Worm (Caenorhabditis elegans) whole organism, dauer: ENCODE measurements around the gene elp-1.

ENCODE experiments used
- unc-62 ChIP-seq: sonication (generic microtip); optimal IDR thresholded peaks from 2 replicates; lab custom pipeline; 2017; ENCODE audit warnings: missing biosample characterization, missing genetic modification reagents, missing genetic modification characterization

The elp-1 gene

DNA sequence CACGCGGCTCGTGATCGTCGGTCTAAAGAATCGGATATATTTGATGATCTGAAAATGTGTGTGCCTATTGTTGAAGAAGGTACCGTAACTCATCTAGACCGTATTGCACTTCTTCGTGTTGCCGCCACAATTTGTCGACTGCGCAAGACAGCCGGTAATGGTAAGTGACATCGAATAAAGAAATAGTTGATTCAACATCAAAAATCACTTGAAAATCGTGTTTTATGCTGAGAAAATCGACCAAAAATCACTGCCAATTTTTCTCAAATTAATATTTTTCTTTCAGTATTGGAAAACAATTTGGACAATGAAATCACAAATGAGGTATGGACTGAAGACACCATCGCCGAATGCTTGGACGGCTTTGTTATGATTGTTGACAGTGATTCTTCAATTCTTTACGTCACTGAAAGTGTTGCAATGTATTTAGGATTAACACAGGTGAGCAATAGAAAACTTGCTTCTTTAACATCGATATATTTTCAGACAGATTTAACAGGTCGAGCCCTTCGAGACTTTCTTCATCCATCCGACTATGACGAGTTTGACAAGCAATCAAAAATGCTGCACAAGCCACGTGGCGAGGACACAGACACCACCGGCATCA lies 11.5 kb upstream of the elp-1 start:
- no peak for TF ChIP-seq unc-62 (GFP tag; lab: Kevin White, UChicago)

DNA sequence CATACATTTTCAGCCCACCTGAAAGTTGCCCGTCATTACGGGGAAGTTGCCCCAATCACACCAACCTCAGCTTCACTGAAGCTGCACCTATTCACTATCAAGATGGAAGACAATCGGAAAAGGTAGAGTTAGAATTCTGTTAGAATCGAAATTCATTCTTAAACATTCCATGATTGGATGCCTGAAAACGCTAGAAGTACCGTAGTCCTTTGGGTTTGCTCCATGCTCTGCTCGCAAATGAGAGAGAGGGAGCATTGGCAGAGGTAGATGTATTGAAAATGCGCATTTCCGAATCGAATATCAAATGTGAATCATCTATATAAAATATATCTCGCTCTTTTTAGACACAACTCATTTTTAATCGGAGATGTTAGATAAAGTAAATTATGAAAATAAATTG lies 10.4 kb upstream of the elp-1 start, which contains the start of gene hif-1:
Gene hif-1, plus strand, starts transcription at position 8 of the 400 bp plus-strand sequence.
- no peak for TF ChIP-seq unc-62 (GFP tag; lab: Kevin White, UChicago)

DNA sequence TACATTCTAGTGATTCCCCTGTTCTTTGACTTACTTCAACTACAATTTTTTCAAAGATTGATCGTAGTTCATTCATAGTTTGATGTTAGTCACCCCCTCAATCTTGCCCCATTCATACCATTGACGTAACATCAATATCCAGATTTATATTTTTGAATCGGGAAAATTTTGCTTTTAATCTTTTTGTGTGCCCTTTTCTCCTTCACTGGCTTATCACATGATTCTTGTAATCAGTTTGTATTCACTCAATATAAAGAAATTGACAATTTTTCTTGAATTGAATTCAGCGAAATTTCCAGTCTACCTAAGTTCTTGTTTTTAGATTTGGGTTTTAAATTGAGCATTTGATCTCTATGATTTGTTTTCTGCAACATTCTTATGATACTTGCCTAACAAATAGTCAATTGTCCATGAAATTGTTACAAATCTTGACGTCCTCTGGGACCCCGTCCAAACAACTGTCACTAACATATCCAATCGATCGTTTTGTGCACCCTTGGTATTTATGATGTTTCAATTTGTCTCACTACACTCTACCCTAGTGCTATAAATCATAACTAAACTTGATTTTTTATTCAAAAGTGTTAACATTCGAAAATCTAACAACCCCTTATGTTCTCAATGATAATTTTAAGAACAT lies 9.9 kb upstream of the elp-1 start:
- TF ChIP-seq unc-62 (GFP tag; lab: Kevin White, UChicago) = no peak

DNA sequence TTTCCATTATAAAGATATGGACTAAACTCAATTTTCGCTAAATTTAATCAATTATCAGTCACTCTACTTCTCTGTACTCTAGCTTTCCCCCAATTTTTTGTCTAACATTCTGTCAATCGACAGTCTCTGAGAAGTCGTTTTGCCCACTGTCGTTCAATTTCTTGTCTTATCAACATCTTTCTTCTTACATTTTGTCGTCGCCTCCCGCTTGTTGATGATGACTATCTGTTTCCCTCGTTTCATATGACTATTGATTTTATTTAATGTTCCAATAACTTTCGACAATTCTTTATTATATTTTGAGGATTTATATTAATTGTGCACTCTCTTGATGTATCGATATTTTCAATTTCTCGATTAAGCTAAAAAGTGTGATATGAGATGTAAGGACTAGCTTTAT lies 8.9 kb upstream of the elp-1 start:
- no peak for TF ChIP-seq unc-62 (GFP tag; lab: Kevin White, UChicago)

DNA sequence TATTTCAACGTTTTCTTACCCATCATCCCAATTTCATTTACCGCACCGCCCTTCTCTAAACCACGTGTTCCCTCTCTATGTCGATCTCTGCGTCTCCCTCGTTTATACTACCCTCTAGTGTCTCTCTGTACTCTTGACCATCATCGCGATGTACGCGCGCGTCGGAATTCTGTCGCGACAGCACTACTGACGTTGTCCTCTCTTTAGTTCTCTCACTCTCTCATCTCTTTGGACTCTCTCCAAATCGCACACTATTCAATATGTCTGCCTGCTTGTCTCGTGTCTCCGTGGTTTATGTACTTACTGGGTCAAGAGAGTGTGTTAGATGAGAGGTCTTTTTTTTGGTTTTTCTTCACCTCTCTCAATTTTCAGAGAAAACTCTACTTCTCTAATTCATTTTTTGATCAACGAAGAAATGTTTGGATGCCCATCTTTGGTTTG lies 8.3 kb upstream of the elp-1 start:
- TF ChIP-seq unc-62 (GFP tag; lab: Kevin White, UChicago) = no peak

DNA sequence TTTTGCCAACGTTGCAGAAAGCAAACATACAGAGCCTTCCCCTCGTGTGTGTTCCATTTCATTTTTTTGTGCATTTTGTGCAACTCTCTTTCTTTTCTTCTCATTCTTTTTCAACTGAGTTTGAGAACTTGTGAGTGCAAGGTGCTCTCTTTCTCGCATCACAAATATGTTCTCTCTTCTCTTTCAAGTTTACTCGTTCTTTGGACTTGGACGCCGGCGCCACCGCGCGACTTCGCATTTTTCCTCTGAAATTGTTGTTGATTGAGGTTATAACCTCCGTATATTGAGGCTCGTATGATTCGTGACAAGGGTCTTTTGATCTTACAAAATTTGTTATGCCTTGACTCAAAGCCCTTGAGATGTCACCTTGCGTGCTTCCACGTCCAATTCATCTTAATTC lies 6.8 kb upstream of the elp-1 start:
- TF ChIP-seq unc-62 (GFP tag; lab: Kevin White, UChicago) = no peak

DNA sequence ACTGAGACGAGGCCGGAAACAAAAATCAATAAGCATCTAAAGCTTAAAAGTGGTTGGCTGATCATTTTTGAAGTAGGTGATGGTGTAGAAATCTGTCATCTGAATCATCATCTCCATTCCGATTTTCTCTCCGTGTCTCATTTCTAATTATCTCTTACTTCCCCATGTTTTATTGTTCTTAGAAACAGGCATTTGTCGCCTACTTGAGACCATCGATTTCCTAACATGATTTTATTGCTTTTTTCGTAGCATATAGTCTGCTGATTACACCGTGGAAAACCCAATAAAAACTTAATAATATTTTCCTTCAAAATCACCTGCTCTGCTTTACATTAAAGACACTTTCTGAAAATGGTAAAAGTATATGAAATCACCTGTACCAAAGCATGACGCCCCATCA lies 5.3 kb upstream of the elp-1 start, which contains the start of gene F38A6.4:
Gene F38A6.4, minus strand, starts transcription at position 101 of the 400 bp plus-strand sequence.
- no peak for TF ChIP-seq unc-62 (GFP tag; lab: Kevin White, UChicago)

DNA sequence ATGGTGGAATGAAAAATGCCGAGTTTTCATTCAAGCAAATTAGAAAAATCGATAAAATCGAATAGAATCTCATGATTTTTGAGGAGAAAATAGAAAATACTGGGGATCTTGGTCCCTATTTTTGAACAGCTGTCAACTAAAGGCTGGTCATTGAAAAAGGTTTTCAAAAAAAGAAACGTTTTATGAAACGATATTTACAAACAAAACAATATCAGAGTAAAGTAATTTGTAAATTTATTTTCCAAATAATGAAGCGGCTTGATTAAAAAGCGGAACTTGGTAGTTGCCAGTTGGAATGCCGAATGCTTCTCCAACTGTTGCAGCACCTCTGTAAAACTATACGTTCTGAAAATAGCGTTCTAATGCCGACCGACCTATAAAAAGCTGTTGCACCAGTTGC lies 3.7 kb upstream of the elp-1 start, which contains the start of gene F38A6.5:
Gene F38A6.5, minus strand, starts transcription at position 101 of the 400 bp plus-strand sequence.
- no peak for TF ChIP-seq unc-62 (GFP tag; lab: Kevin White, UChicago)

DNA sequence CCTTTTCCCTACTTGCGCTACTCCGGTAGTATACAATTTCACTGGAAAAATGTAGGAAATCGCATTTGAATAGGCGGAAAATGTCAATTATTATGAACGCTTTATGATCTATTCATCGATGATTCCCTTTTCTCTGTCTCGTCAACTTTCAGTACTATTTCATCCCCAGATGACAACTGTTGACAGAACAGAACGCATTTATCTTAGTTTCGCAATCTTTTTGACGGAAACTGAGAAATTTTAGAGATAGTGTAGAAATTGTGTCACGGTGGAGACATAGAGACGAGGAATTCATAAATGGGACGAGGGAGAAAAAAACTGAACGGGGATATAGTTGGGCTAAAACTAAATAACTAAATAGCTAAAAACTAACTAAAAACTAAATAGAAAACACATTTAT lies 1.7 kb upstream of the elp-1 start:
- no peak for TF ChIP-seq unc-62 (GFP tag; lab: Kevin White, UChicago)

DNA sequence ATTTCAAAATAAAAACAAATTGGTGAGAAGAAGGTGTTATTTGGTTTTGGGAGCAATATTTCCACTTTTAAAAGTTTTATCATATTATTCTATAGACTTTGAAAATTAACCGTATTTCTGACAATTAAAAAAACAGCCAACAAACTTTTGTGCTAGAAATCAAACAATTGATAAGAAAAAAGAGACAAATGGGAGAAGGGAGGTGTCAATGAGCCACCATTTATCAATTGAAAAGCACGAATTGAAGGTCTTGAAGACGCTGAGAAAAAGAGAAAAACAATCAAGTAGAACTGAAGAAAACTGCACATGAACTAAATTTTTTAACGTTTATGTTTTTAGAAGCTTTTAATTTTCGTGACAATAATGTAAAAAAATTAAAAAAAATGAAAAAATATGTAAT lies 885 bp upstream of the elp-1 start:
- no peak for TF ChIP-seq unc-62 (GFP tag; lab: Kevin White, UChicago)

DNA sequence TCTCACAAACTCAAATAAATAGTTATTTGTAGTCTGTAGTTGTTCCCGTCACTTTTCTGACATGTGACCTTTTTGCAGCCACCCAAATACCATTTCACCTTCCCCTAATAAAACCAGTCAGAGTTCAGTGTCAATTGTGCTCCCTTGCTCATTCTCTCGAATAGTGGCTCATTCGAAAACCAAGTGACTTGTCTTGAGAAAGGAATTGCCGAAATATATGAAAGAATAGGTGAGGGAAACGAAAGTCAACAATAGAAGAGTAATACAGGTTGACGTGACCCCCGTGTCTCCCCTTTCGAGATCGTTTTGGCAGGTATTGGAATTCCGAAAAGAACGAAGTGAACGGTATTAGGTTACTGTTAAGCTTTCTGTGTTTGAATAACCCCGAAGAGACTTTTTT lies 6.8 kb downstream of the elp-1 start:
- TF ChIP-seq unc-62 (GFP tag; lab: Kevin White, UChicago) = no peak

DNA sequence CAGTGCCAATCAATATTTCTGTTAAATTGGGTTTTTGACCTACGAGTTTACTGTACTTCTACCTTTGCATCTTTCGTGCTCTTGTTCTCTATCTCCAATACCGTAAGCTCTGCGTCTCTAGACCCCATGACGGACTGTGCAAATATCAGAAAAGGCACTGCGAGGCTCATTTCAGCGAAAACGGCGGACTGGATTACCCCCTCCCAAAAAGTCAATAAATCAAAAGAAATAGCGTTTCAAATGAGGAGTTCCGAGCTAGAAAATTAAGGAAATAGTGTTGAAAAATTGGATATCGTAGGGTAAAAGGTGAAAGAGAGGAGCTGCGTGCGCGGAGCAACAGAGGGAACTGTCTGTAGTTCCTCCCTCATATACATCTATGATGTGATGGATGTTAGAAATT lies 8.2 kb downstream of the elp-1 start:
- no peak for TF ChIP-seq unc-62 (GFP tag; lab: Kevin White, UChicago)

DNA sequence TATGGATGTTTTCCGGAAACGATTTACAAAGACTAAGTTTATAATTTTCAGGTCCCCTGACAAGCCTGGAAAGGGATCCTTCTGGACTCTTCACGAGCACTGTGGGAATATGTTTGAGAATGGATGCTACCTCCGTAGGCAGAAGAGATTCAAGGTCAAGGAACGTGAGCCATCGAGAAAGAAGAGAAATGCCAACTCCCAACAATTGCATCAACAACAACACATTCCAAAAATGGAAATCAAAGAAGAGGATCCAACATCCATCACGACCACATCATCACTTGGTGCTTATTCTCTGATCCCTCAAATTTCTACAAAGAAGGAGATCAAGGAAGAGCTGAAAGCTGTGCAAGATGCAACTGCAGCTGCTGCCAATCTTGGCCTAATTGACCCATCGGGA lies 11.9 kb downstream of the elp-1 start:
- TF ChIP-seq unc-62 (GFP tag; lab: Kevin White, UChicago) = no peak

DNA sequence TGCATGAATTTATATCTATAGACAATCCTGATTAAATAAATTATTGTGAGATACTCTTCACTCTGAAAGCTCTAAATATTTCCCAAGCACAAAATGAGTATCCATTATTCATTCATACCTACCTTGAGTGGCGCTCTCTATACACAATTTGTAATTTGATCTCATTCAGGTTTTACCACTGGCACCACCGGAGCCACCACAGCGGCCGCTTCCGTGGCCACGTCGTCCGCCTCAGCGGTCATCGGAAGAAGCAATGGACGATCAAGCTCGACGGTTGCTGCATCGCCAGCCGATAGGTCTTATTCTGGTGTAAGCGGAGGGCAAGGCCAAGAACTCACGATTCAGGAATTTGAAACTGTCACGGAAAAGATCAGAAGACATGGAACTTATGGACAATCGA lies 12.7 kb downstream of the elp-1 start:
- TF ChIP-seq unc-62 (GFP tag; lab: Kevin White, UChicago) = no peak

DNA sequence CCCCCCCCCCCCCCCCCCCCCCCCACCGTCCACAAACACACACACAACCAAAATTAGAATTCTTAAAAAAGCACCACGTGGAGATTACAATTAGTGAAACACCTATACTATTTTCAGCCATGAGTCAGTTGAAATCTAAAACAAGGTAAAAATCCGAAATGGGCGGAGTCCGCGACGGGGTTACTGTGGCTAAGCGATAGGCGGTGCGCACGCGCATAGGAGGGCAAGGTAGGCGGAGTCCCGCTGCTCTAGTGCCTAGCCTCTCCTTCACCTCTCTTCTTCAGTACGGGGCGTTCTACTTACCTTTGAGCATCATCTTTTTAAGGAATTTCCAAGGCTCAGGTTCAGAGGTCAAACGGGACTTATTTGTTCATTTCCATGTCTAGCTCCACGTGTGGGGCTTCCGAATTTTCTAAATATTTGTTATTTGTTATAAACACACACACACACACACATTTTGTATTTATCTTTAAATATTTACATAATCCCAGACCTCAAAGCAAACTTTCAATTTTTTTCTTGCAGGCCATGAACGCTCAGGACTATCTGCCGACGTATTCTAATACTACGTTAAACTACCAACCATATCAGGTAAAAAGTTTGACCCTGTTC lies 13.5 kb downstream of the elp-1 start:
- no peak for TF ChIP-seq unc-62 (GFP tag; lab: Kevin White, UChicago)

DNA sequence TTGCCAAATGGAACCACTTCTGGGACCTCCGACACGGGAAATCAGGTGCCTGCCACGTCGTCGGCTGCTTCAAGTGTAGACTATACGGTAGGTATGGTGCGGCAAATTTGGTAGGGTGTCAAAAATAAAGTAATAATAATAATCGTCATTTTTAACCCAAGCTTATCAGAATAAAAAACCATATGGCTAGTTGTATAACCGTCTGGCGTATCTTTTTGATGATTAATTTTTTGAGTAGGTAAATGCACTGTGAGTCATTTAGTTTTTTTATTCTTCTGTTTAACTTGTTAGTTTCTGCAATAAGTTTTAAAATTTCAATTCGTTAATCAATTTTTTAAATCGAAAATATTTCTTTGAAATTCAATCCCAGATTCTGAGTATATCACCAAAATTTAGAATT lies 14.5 kb downstream of the elp-1 start:
- no peak for TF ChIP-seq unc-62 (GFP tag; lab: Kevin White, UChicago)
